Fruit fly (Drosophila melanogaster): ENCODE data around the gene mbf1.

DNA sequence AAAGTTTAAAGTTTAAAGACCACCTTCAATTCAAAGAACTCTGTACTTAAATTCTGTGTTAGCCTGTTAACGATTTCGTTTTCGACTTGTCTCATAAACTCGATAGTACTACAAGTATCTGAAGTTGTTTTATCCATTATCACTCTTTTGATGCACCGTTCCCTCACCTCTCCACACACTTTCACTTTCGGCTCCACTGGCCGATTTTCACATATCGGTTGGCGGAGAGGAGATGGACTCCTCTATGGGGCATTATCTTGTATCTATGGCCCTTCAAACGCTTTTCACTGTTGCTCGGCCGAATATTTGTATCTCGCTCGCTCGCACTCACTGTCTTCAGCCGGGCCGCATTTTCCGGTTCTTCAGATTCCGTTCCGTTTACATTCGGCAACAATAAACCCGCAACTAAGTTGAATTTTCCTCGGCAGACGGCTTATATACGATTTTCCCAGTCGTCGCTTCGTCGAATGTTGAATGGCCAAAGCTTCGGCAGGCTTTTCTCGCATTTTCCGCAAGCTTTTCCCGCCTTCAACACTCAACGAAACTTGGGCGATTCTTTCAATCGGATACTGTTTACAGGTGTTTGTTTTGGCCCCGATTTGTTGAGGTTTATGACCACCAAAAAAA is 31.1 kb upstream of the mbf1 start, which contains the start of gene CG43373:
- TF ChIP-seq CTCF (optimal IDR thresholded peaks at IDR 0.05) (no peak), CG8478 (optimal IDR thresholded peaks at IDR 0.05) (no peak)
